Worm (Caenorhabditis elegans) whole organism, mixed stage, embryonic: ENCODE data around the gene C01G10.5.

Experiments used
- elt-1 ChIP-seq: sonication (generic microtip); optimal IDR thresholded peaks from 2 replicates; lab custom pipeline; 2017; ENCODE audit warnings: missing genetic modification characterization, mild to moderate bottlenecking, missing compliant biosample characterization, antibody characterized with exemption, moderate library complexity, borderline replicate concordance; ENCODE audit not compliant: insufficient read depth
- nhr-12 ChIP-seq: fragments of 150-350 bp; optimal IDR thresholded peaks from 2 replicates; lab custom pipeline; 2014; ENCODE audit warnings: missing biosample characterization, missing genetic modification characterization
- nhr-237 ChIP-seq: fragments of 150-350 bp; optimal IDR thresholded peaks from 2 replicates; lab custom pipeline; 2014; ENCODE audit warnings: missing biosample characterization, missing genetic modification characterization
- unc-39 ChIP-seq: fragments of 150-350 bp; optimal IDR thresholded peaks from 2 replicates; lab custom pipeline; 2014; ENCODE audit warnings: missing biosample characterization, missing genetic modification characterization

DNA sequence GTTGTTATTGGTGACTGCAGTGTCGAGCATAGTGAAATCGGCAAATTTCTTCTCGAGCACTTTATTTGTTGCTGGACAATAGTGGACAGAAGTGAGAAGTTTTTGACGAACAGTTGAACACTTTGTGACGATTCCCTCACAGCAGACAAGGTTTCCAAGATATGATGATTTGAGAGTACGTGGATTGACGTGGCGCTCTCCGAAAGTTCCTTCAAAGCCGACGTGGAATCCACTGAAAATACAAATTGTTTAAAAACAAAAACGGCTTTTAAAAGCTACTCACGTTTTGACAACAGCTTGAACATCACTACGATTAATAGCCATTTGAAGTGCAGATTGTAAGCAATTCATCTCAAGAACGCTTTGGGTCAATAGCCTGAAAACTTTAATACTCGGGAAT, 30.4 kb downstream of the C01G10.5 start:
- TF ChIP-seq nhr-237 (tag; lab: Kevin White, UChicago) (no peak), elt-1 (tag; lab: Kevin White, UChicago) (no peak), unc-39 (no peak), nhr-12 (no peak)
